Fruit fly (Drosophila melanogaster): ENCODE data around the gene Syx13.

Syx13 gene

dm6 chr3L:13061322-13061809 lies 17.1 kb downstream of the Syx13 start, which contains the start of the genes CG14115 and CG34428:
TSS of gene CG14115 (minus strand) at chr3L:13061422.
TSS of gene CG34428 (plus strand) at chr3L:13061759.
- TF ChIP-seq noc (tag; optimal IDR thresholded peaks at IDR 0.05), result no peak

- TF ChIP-seq noc (tag; optimal IDR thresholded peaks at IDR 0.05), result no peak
Measured at dm6 chr3L:13062746-13063145, 18.5 kb downstream of the Syx13 start, which contains the start of gene CG34429. TSS of gene CG34429 (plus strand) at chr3L:13063046.

- no peak for TF ChIP-seq noc (tag; optimal IDR thresholded peaks at IDR 0.05)
Measured at dm6 chr3L:13064346-13064745, 20.1 kb downstream of the Syx13 start.

- no peak for TF ChIP-seq noc (tag; optimal IDR thresholded peaks at IDR 0.05)
Measured at dm6 chr3L:13064935-13065334, 20.7 kb downstream of the Syx13 start.

dm6 chr3L:13065619-13066018 lies 21.4 kb downstream of the Syx13 start:
- no peak for TF ChIP-seq noc (tag; optimal IDR thresholded peaks at IDR 0.05)

dm6 chr3L:13066220-13066619 lies 22.0 kb downstream of the Syx13 start:
- no peak for TF ChIP-seq noc (tag; optimal IDR thresholded peaks at IDR 0.05)

- TF ChIP-seq noc (tag; optimal IDR thresholded peaks at IDR 0.05), result no peak
Measured at dm6 chr3L:13068293-13068692, 24.1 kb downstream of the Syx13 start.

- no peak for TF ChIP-seq noc (tag; optimal IDR thresholded peaks at IDR 0.05)
Measured at dm6 chr3L:13074084-13074624, 29.9 kb downstream of the Syx13 start.

- TF ChIP-seq noc (tag; optimal IDR thresholded peaks at IDR 0.05), result no peak
Measured at dm6 chr3L:13077326-13077725, 33.1 kb downstream of the Syx13 start.

- no peak for TF ChIP-seq noc (tag; optimal IDR thresholded peaks at IDR 0.05)
Measured at dm6 chr3L:13080418-13080817, 36.2 kb downstream of the Syx13 start.

dm6 chr3L:13081284-13081937 lies 37.2 kb downstream of the Syx13 start:
- no peak for TF ChIP-seq noc (tag; optimal IDR thresholded peaks at IDR 0.05)

- TF ChIP-seq noc (tag; optimal IDR thresholded peaks at IDR 0.05), result no peak
Measured at dm6 chr3L:13083432-13083831, 39.2 kb downstream of the Syx13 start.

- no peak for TF ChIP-seq noc (tag; optimal IDR thresholded peaks at IDR 0.05)
Measured at dm6 chr3L:13084477-13084876, 40.2 kb downstream of the Syx13 start.

- TF ChIP-seq noc (tag; optimal IDR thresholded peaks at IDR 0.05), result no peak
Measured at dm6 chr3L:13087189-13087588, 43.0 kb downstream of the Syx13 start, which contains the start of gene CG17300. TSS of gene CG17300 (minus strand) at chr3L:13087289.

- TF ChIP-seq noc (tag; optimal IDR thresholded peaks at IDR 0.05), result no peak
Measured at dm6 chr3L:13089869-13090268, 45.6 kb downstream of the Syx13 start, which contains the start of gene CG11251. TSS of gene CG11251 (minus strand) at chr3L:13089969.
